Fruit fly (Drosophila melanogaster) whole organism, prepupa: ENCODE results near the gene CG45065.

Source experiments
- CG10669 ChIP-seq: fragments of 200-800 bp; sonication (Bioruptor generic); optimal IDR thresholded peaks from 3 replicates; lab custom pipeline; 2018; ENCODE audit warnings: missing biosample characterization, mild to moderate bottlenecking, missing genetic modification characterization, moderate library complexity
- CG11294 ChIP-seq: fragments of 200-800 bp; sonication (Bioruptor generic); IDR thresholded peaks from 2 replicates; pipeline ENCODE4 v1.3.6; 2022; ENCODE audit warnings: missing biosample characterization, missing genetic modification characterization
- CG11762 ChIP-seq: fragments of 200-800 bp; sonication (Bioruptor generic); optimal IDR thresholded peaks from 3 replicates; lab custom pipeline; 2016; ENCODE audit warnings: missing biosample characterization, missing genetic modification characterization; ENCODE audit not compliant: insufficient read depth
- CG15336 ChIP-seq: fragments of 200-800 bp; sonication (Bioruptor generic); IDR thresholded peaks from 2 replicates; pipeline ENCODE4 v1.3.6; 2022; ENCODE audit warnings: missing biosample characterization, missing genetic modification characterization
- CG16779 ChIP-seq: fragments of 200-800 bp; sonication (Bioruptor generic); optimal IDR thresholded peaks from 3 replicates; lab custom pipeline; 2017; ENCODE audit warnings: missing biosample characterization, mild to moderate bottlenecking, missing genetic modification characterization
- CG3032 ChIP-seq: fragments of 200-800 bp; optimal IDR thresholded peaks from 2 replicates; lab custom pipeline; 2019; ENCODE audit warnings: missing biosample characterization, mild to moderate bottlenecking, missing genetic modification characterization, moderate library complexity
- CG32006 ChIP-seq: fragments of 200-800 bp; sonication (Bioruptor generic); optimal IDR thresholded peaks from 3 replicates; lab custom pipeline; 2017; ENCODE audit warnings: missing biosample characterization, mild to moderate bottlenecking, missing genetic modification characterization
- CG34406 ChIP-seq: fragments of 200-800 bp; sonication (Bioruptor generic); optimal IDR thresholded peaks from 3 replicates; lab custom pipeline; 2016; ENCODE audit warnings: missing biosample characterization, missing genetic modification characterization
- CG3919 ChIP-seq: fragments of 200-800 bp; sonication (Bioruptor generic); optimal IDR thresholded peaks from 3 replicates; lab custom pipeline; 2016; ENCODE audit warnings: missing biosample characterization, missing genetic modification characterization
- CG6163 ChIP-seq: fragments of 200-800 bp; sonication (Bioruptor generic); IDR thresholded peaks from 3 replicates; pipeline ENCODE4 v1.3.6; 2022; ENCODE audit warnings: missing biosample characterization, missing genetic modification characterization
- CG6276 ChIP-seq: fragments of 200-800 bp; sonication (Bioruptor generic); optimal IDR thresholded peaks from 2 replicates; lab custom pipeline; 2017; ENCODE audit warnings: missing biosample characterization, mild to moderate bottlenecking, missing genetic modification characterization
- CG6808 ChIP-seq: fragments of 200-800 bp; sonication (Bioruptor generic); optimal IDR thresholded peaks from 3 replicates; lab custom pipeline; 2017; ENCODE audit warnings: missing biosample characterization, missing genetic modification characterization, mild to moderate bottlenecking, moderate library complexity, missing genetic modification reagents
- CG8119 ChIP-seq: fragments of 200-800 bp; sonication (Bioruptor generic); IDR thresholded peaks from 3 replicates; pipeline ENCODE4 v1.3.6; 2022; ENCODE audit warnings: missing biosample characterization, missing genetic modification characterization
- Eip75B ChIP-seq: fragments of 200-800 bp; sonication (Bioruptor generic); optimal IDR thresholded peaks from 3 replicates; lab custom pipeline; 2016; ENCODE audit warnings: missing biosample characterization, missing genetic modification characterization
- Eip78C ChIP-seq: fragments of 200-800 bp; sonication (Bioruptor generic); peaks from one replicate; lab custom pipeline; 2016; ENCODE audit warnings: missing biosample characterization, missing genetic modification characterization
- Ets21C ChIP-seq: fragments of 200-800 bp; sonication (Bioruptor generic); optimal IDR thresholded peaks from 3 replicates; lab custom pipeline; 2016; ENCODE audit warnings: missing biosample characterization, missing genetic modification characterization
- Hr38 ChIP-seq: sonication (Bioruptor generic); optimal IDR thresholded peaks from 2 replicates; lab custom pipeline; 2016; ENCODE audit warnings: missing biosample characterization, missing genetic modification characterization
- Hr39 ChIP-seq: fragments of 200-800 bp; sonication (Bioruptor generic); optimal IDR thresholded peaks from 2 replicates; lab custom pipeline; 2016; ENCODE audit warnings: missing biosample characterization, missing genetic modification characterization
- OdsH ChIP-seq: fragments of 200-800 bp; sonication (Bioruptor generic); optimal IDR thresholded peaks from 3 replicates; lab custom pipeline; 2016; ENCODE audit warnings: missing biosample characterization, missing genetic modification characterization
- Smox ChIP-seq: fragments of 200-800 bp; sonication (Bioruptor generic); optimal IDR thresholded peaks from 3 replicates; lab custom pipeline; 2016; ENCODE audit warnings: missing biosample characterization, missing genetic modification characterization
- Sox102F ChIP-seq: fragments of 200-800 bp; sonication (Bioruptor generic); optimal IDR thresholded peaks from 2 replicates; lab custom pipeline; 2016; ENCODE audit warnings: missing biosample characterization, mild to moderate bottlenecking, missing genetic modification characterization
- Sox14 ChIP-seq: fragments of 200-800 bp; sonication (Bioruptor generic); optimal IDR thresholded peaks from 3 replicates; lab custom pipeline; 2016; ENCODE audit warnings: missing biosample characterization, missing genetic modification characterization
- achi ChIP-seq: fragments of 200-800 bp; sonication (Bioruptor generic); optimal IDR thresholded peaks from 3 replicates; lab custom pipeline; 2016; ENCODE audit warnings: missing biosample characterization, missing genetic modification characterization
- acj6 ChIP-seq: fragments of 200-800 bp; sonication (Bioruptor generic); optimal IDR thresholded peaks from 3 replicates; lab custom pipeline; 2016; ENCODE audit warnings: missing biosample characterization, missing genetic modification characterization
- dac ChIP-seq: fragments of 200-800 bp; sonication (Bioruptor generic); optimal IDR thresholded peaks from 2 replicates; lab custom pipeline; 2017; ENCODE audit warnings: missing biosample characterization, mild to moderate bottlenecking, missing genetic modification characterization
- eg ChIP-seq: fragments of 200-800 bp; sonication (Bioruptor generic); IDR thresholded peaks from 3 replicates; pipeline ENCODE4 v1.3.6; 2022; ENCODE audit warnings: missing biosample characterization, missing genetic modification characterization
- esn ChIP-seq: fragments of 200-800 bp; sonication (Bioruptor generic); optimal IDR thresholded peaks from 2 replicates; lab custom pipeline; 2016; ENCODE audit warnings: missing biosample characterization, mild to moderate bottlenecking, missing genetic modification characterization, moderate library complexity
- fd59A ChIP-seq: fragments of 200-800 bp; sonication (Bioruptor generic); optimal IDR thresholded peaks from 2 replicates; lab custom pipeline; 2017; ENCODE audit warnings: missing biosample characterization, mild to moderate bottlenecking, missing genetic modification characterization, missing genetic modification reagents
- fd85E ChIP-seq: fragments of 200-800 bp; sonication (Bioruptor generic); optimal IDR thresholded peaks from 3 replicates; lab custom pipeline; 2016; ENCODE audit warnings: missing biosample characterization, missing genetic modification characterization
- fkh ChIP-seq: fragments of 200-800 bp; sonication (Bioruptor generic); optimal IDR thresholded peaks from 3 replicates; lab custom pipeline; 2017; ENCODE audit warnings: missing biosample characterization, mild to moderate bottlenecking, missing genetic modification characterization, moderate library complexity
- net ChIP-seq: fragments of 200-800 bp; sonication (Bioruptor generic); optimal IDR thresholded peaks from 3 replicates; lab custom pipeline; 2016; ENCODE audit warnings: missing biosample characterization, missing genetic modification characterization
- pdm3 ChIP-seq: fragments of 200-800 bp; sonication (Bioruptor generic); optimal IDR thresholded peaks from 3 replicates; lab custom pipeline; 2016; ENCODE audit warnings: missing biosample characterization, missing genetic modification characterization
- salr ChIP-seq, 2 experiments: fragments of 200-800 bp; sonication (Bioruptor generic); optimal IDR thresholded peaks; 3 replicates each; lab custom pipeline; 2016 to 2018; ENCODE audit warnings: missing biosample characterization in 2 of 2, missing genetic modification characterization in 2 of 2, mild to moderate bottlenecking in 1 of 2
- spab ChIP-seq: fragments of 200-800 bp; sonication (Bioruptor generic); optimal IDR thresholded peaks from 2 replicates; lab custom pipeline; 2017; ENCODE audit warnings: missing biosample characterization, mild to moderate bottlenecking, missing genetic modification characterization, missing genetic modification reagents
- ss ChIP-seq, 2 experiments: fragments of 200-800 bp; sonication (Bioruptor generic); optimal IDR thresholded peaks; 2 replicates in 1 of 2; 3 replicates in 1 of 2; lab custom pipeline; 2017 to 2018; ENCODE audit warnings: mild to moderate bottlenecking in 2 of 2, missing biosample characterization in 2 of 2, missing genetic modification characterization in 2 of 2, moderate library complexity in 1 of 2
- svp ChIP-seq: fragments of 200-800 bp; sonication (Bioruptor generic); peaks from one replicate; lab custom pipeline; 2016; ENCODE audit warnings: missing biosample characterization, missing genetic modification characterization
- vri ChIP-seq: fragments of 200-800 bp; sonication (Bioruptor generic); optimal IDR thresholded peaks from 3 replicates; lab custom pipeline; 2016; ENCODE audit warnings: missing biosample characterization, mild to moderate bottlenecking, missing genetic modification characterization

Gene CG45065

DNA sequence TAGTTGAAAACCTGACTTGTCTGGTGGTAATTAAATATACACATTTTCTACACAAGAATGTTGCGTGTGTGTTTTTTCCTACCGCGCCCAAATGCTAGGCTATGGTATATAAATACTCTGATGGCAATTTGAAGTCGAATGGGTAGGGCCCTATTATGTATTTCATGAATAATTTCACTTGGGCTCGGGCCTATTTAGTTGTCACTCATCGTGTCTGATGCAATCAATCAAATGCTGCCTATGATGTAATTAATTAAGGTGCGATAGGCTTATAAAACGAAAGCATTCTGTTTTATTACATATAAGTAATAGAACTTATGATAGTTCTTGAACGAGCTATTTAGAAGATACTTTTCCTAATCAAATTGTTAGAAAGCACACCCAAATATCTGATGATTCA lies 19.9 kb downstream of the CG45065 start:
- TF ChIP-seq CG10669 (GFP tag; lab: Kevin White, UChicago), result no peak
- peak; percentile 25 for TF ChIP-seq Eip78C (GFP tag; lab: Kevin White, UChicago)
- TF ChIP-seq, all 60 proteins: peak for 1

DNA sequence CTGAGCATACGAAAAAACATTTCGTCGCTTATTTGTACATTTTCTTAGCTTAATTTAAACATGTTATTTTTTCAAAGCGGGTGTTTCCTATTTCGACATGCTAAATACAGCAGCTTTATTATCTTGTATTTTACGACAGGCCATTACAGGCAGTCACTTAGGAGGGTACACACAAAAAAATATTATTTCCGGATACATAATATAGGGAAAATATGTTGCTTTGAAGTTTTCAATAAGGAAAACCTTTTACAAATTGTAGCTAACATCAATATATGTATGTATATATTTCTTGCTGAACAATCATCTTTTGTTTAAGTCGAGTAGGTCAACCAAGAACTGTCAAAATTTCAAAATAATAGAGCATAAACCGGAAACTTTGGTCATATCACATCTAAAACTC lies 23.4 kb downstream of the CG45065 start, which contains the start of gene CG46399:
Gene CG46399 (plus strand): TSS at position 301 of the 400 bp plus-strand sequence.
- no peak for TF ChIP-seq CG15336 (GFP tag; lab: Robert Waterston, UW)
- no peak for TF ChIP-seq pdm3 (GFP tag; lab: Kevin White, UChicago)
- TF ChIP-seq CG32006 (GFP tag; lab: Kevin White, UChicago), result no peak
- TF ChIP-seq Sox14 (GFP tag; lab: Kevin White, UChicago), result no peak

DNA sequence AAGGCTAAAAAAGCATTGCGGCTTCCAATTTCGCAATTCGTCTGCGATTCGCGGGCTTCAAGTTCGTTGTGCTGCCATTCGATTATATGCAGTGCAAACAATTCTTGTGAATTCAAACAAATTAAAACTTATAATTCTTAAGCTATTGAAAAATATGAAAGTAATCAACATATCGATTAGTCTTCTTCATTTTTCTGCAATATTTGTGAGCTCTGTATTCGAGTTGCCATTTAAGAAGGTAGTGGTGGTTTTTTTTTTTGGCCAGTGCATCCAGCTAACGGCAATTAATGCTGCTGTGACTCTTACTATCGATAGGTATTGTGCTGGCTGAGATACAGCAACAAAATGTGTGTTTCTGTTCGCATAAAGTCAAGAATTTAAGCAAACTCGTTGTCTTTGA lies 24.5 kb downstream of the CG45065 start:
- TF ChIP-seq CG6276 (GFP tag; lab: Kevin White, UChicago), result no peak
- no peak for TF ChIP-seq CG16779 (tag; lab: Kevin White, UChicago)
- peak; percentile 75 for TF ChIP-seq eg
- TF ChIP-seq Eip78C (GFP tag; lab: Kevin White, UChicago), result peak; percentile 44
- 0 out of 3 replicates have a peak, but pooled peaks have one; percentile 48 for TF ChIP-seq CG6163 (GFP tag; lab: Robert Waterston, UW)
- TF ChIP-seq CG8119, result no peak
- TF ChIP-seq Sox102F (GFP tag; lab: Kevin White, UChicago), result peak; percentile 6
- TF ChIP-seq CG32006 (GFP tag; lab: Kevin White, UChicago), result peak; percentile 34
- TF ChIP-seq OdsH, result peak; percentile 18
- TF ChIP-seq fkh (GFP tag; lab: Kevin White, UChicago), result no peak
- TF ChIP-seq CG15336 (GFP tag; lab: Robert Waterston, UW), result peak; percentile 52; the same call in 1 of the 2 replicates
- no peak for TF ChIP-seq Eip75B (GFP tag; lab: Kevin White, UChicago)
- TF ChIP-seq CG11294 (GFP tag; lab: Robert Waterston, UW), result peak; percentile 44; the same call in 1 of the 2 replicates
- TF ChIP-seq dac (GFP tag; lab: Kevin White, UChicago), result no peak
- TF ChIP-seq, all 60 proteins: peak for 8

DNA sequence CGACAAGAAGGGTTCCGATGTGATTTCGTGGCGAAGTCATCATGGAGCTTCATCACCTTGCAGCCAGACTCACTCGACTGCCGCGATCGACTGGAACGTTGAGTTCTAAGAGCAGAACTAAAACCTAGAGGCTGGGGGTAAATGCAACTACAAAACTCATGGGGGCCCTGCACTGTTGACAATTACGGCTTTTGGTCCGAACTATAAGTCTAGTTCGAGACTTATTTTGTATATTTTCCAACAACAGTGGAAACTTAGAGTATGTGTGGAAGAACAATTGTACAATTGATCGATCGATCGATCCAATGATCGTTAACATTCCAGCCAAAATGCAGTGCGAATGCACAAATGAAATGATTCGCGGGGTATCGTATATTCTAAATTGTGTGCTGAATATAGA lies 26.1 kb downstream of the CG45065 start, which contains the start of gene CG9519:
Gene CG9519 (minus strand): TSS at position 101 of the 400 bp plus-strand sequence.
- TF ChIP-seq Smox (GFP tag; lab: Kevin White, UChicago) (no peak), CG11762 (no peak), vri (no peak), svp (GFP tag; lab: Kevin White, UChicago) (no peak), Hr39 (no peak), salr (GFP tag; optimal IDR thresholded peaks at IDR 0.05; lab: Kevin White, UChicago) (no peak), spab (no peak)

DNA sequence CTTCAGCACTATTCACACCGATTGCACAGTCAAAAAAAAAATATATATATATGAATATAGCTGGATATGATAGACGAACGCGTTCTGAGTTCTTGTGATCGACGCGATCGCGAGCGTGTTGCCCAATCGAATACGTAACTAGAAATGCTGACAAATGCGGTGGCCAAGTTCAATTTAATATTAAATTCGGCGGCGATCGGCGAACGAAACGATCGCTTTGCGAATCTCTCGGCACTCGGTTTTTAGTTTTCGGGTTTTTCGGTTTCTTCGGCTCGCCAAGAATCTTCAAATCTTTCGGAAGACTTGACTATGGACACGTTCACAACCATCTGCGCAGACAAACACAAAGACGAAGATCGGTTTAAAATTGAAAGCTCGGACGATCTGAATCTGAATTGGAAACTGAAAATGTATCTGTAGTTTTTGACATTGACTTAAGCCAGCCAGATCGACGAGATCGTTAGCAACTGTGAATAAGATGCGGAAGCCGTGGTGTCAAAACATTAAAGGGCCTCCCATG lies 29.2 kb downstream of the CG45065 start, which contains the start of gene CG9521:
Gene CG9521 (minus strand): TSS at position 117 of the 520 bp plus-strand sequence.
- no peak for TF ChIP-seq acj6 (GFP tag; lab: Kevin White, UChicago)
- TF ChIP-seq CG34406 (GFP tag; lab: Kevin White, UChicago), result no peak
- no peak for TF ChIP-seq CG6808 (GFP tag; lab: Kevin White, UChicago)
- no peak for TF ChIP-seq CG3919 (GFP tag; lab: Kevin White, UChicago)
- no peak for TF ChIP-seq fd85E (GFP tag; lab: Kevin White, UChicago)
- no peak for TF ChIP-seq Eip75B (GFP tag; lab: Kevin White, UChicago)
- no peak for TF ChIP-seq achi (GFP tag; lab: Kevin White, UChicago)
- TF ChIP-seq CG15336 (GFP tag; lab: Robert Waterston, UW), result no peak
- TF ChIP-seq Sox102F (GFP tag; lab: Kevin White, UChicago), result no peak
- TF ChIP-seq Sox14 (GFP tag; lab: Kevin White, UChicago), result no peak
- no peak for TF ChIP-seq dac (GFP tag; lab: Kevin White, UChicago)
- no peak for TF ChIP-seq CG16779 (tag; lab: Kevin White, UChicago)
- no peak for TF ChIP-seq OdsH
- TF ChIP-seq eg, result no peak

DNA sequence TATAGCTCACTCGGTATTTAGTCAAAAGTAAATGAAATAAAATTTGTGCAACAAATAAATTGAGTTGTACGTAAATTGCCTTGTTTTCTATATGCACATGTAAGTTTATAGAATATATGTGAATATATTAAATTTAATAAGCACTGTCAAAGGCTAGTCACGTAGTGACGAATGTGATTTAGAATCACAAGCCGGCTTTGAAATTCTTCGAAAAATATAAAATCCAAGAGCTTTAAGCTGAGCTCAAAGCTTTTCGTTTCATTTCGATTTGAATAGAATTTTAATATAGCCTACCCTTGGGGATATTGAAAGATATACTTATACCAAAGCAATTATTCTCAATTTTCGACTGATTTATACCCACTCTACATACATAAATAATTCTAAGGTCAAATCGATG lies 32.3 kb downstream of the CG45065 start:
- no peak for TF ChIP-seq CG3032
- no peak for TF ChIP-seq CG11294 (GFP tag; lab: Robert Waterston, UW)
- TF ChIP-seq fkh (GFP tag; lab: Kevin White, UChicago), result no peak
- TF ChIP-seq Hr38 (GFP tag; lab: Kevin White, UChicago), result no peak
- no peak for TF ChIP-seq Sox102F (GFP tag; lab: Kevin White, UChicago)
- no peak for TF ChIP-seq Ets21C (GFP tag; lab: Kevin White, UChicago)
- TF ChIP-seq CG32006 (GFP tag; lab: Kevin White, UChicago), result no peak
- TF ChIP-seq Eip75B (GFP tag; lab: Kevin White, UChicago), result no peak
- TF ChIP-seq Smox (GFP tag; lab: Kevin White, UChicago), result no peak
- TF ChIP-seq ss (GFP tag; optimal IDR thresholded peaks at IDR 0.05; lab: Kevin White, UChicago), result no peak
- no peak for TF ChIP-seq achi (GFP tag; lab: Kevin White, UChicago)
- TF ChIP-seq esn (GFP tag; lab: Kevin White, UChicago), result no peak
- TF ChIP-seq fd59A, result no peak
- TF ChIP-seq net (GFP tag; lab: Kevin White, UChicago), result no peak
- TF ChIP-seq, all 60 proteins: peak for 0
